Fruit fly (Drosophila melanogaster) whole organism, adult: ENCODE data around the gene Prm.

Source experiments
- CG11617 ChIP-seq: fragments of 200-800 bp; sonication (Bioruptor generic); optimal IDR thresholded peaks from 2 replicates; lab custom pipeline; 2017; ENCODE audit warnings: mild to moderate bottlenecking, missing biosample characterization, missing genetic modification reagents, missing genetic modification characterization
- CG1620 ChIP-seq: fragments of 200-800 bp; sonication (Bioruptor generic); optimal IDR thresholded peaks from 2 replicates; lab custom pipeline; 2016; ENCODE audit warnings: missing biosample characterization, missing genetic modification characterization
- CG5204 ChIP-seq: fragments of 200-800 bp; sonication (Bioruptor generic); optimal IDR thresholded peaks from 2 replicates; lab custom pipeline; 2016; ENCODE audit warnings: missing biosample characterization, missing genetic modification characterization
- Crg-1 ChIP-seq: fragments of 200-800 bp; sonication (Bioruptor generic); optimal IDR thresholded peaks from 2 replicates; lab custom pipeline; 2016; ENCODE audit warnings: missing biosample characterization, missing genetic modification characterization
- cic ChIP-seq: fragments of 200-800 bp; sonication (Bioruptor generic); optimal IDR thresholded peaks from 2 replicates; lab custom pipeline; 2017; ENCODE audit warnings: missing biosample characterization, mild to moderate bottlenecking, missing genetic modification characterization, moderate library complexity
- kay ChIP-seq: fragments of 200-800 bp; sonication (Bioruptor generic); peaks from one replicate; lab custom pipeline; 2016; ENCODE audit warnings: missing biosample characterization, missing genetic modification characterization, borderline replicate concordance
- ovo ChIP-seq: fragments of 200-800 bp; sonication (Bioruptor generic); optimal IDR thresholded peaks from 2 replicates; lab custom pipeline; 2016; ENCODE audit warnings: missing biosample characterization, missing genetic modification characterization
- pad ChIP-seq: fragments of 200-800 bp; sonication (Bioruptor generic); optimal IDR thresholded peaks from 3 replicates; lab custom pipeline; 2017; ENCODE audit warnings: missing biosample characterization, missing genetic modification characterization, mild to moderate bottlenecking, moderate library complexity, missing genetic modification reagents

- TF ChIP-seq ovo (GFP tag; lab: Kevin White, UChicago): no peak
- TF ChIP-seq CG1620 (GFP tag; lab: Kevin White, UChicago): no peak
- no peak for TF ChIP-seq CG11617 (GFP tag; lab: Kevin White, UChicago)
- no peak for TF ChIP-seq Crg-1 (GFP tag; lab: Kevin White, UChicago)
- TF ChIP-seq CG5204: no peak
- no peak for TF ChIP-seq cic (GFP tag; lab: Kevin White, UChicago)
- no peak for TF ChIP-seq pad (GFP tag; lab: Kevin White, UChicago)
- TF ChIP-seq kay (GFP tag; lab: Kevin White, UChicago): no peak
Observed at dm6 chr3L:8716013-8716412, 29.1 kb downstream of the Prm start.
